Worm (Caenorhabditis elegans) whole organism, midembryonic: ENCODE results near the gene rsd-3.

Experiments used
- T22C8.4 ChIP-seq: fragments of 200-800 bp; sonication (Bioruptor generic); IDR thresholded peaks from 2 replicates; pipeline ENCODE4 v1.3.6; 2022; ENCODE audit warnings: missing genetic modification characterization, missing compliant biosample characterization
- flt-1 ChIP-seq: fragments of 200-800 bp; sonication (Bioruptor generic); IDR thresholded peaks from 2 replicates; pipeline ENCODE4 v1.3.6; 2022; ENCODE audit warnings: missing genetic modification characterization, missing compliant biosample characterization
- klf-2 ChIP-seq: fragments of 200-800 bp; sonication (Bioruptor generic); conservative IDR thresholded peaks from 2 replicates; pipeline ENCODE4 v1.3.6; 2022; ENCODE audit warnings: missing genetic modification reagents, missing genetic modification characterization, missing compliant biosample characterization
- med-1 ChIP-seq: sonication (generic microtip); optimal IDR thresholded peaks from 2 replicates; lab custom pipeline; 2017; ENCODE audit warnings: missing genetic modification characterization, mild to moderate bottlenecking, missing compliant biosample characterization, antibody characterized with exemption, missing genetic modification reagents; ENCODE audit not compliant: insufficient read depth
- ztf-23 ChIP-seq: fragments of 200-800 bp; sonication (Bioruptor generic); IDR thresholded peaks from 2 replicates; pipeline ENCODE4 v1.3.6; 2022; ENCODE audit warnings: missing genetic modification reagents, missing genetic modification characterization, missing compliant biosample characterization
- ztf-29 ChIP-seq: fragments of 200-800 bp; sonication (Bioruptor generic); IDR thresholded peaks from 2 replicates; pipeline ENCODE4 v1.3.6; 2022; ENCODE audit warnings: missing genetic modification reagents, missing genetic modification characterization, missing compliant biosample characterization

- TF ChIP-seq flt-1 (no peak), med-1 (GFP tag; lab: Kevin White, UChicago) (no peak), ztf-23 (GFP tag; lab: Robert Waterston, UW) (no peak), T22C8.4 (GFP tag; lab: Robert Waterston, UW) (no peak), ztf-29 (GFP tag; lab: Robert Waterston, UW) (no peak), klf-2 (GFP tag; lab: Robert Waterston, UW) (no peak)
Measured at ce11 chrX:11766432-11766831, 31.9 kb upstream of the rsd-3 start.
